Fruit fly (Drosophila melanogaster) whole organism, embryonic: ENCODE results near the gene Actn.

Experiments
- Bteb2 ChIP-seq: fragments of 200-800 bp; sonication (Bioruptor generic); optimal IDR thresholded peaks from 2 replicates; lab custom pipeline; 2016; ENCODE audit warnings: missing biosample characterization, missing genetic modification characterization
- CG10321 ChIP-seq: fragments of 200-800 bp; sonication (Bioruptor generic); IDR thresholded peaks from 2 replicates; pipeline ENCODE4 v1.3.6; 2022; ENCODE audit warnings: missing biosample characterization, missing genetic modification characterization
- CG11085 ChIP-seq: fragments of 200-800 bp; sonication (Bioruptor generic); IDR thresholded peaks from 2 replicates; pipeline ENCODE4 v1.3.6; 2022; ENCODE audit warnings: missing biosample characterization, missing genetic modification characterization
- CG11456 ChIP-seq: fragments of 200-800 bp; sonication (Bioruptor generic); IDR thresholded peaks from 3 replicates; pipeline ENCODE4 v1.3.6; 2022; ENCODE audit warnings: missing biosample characterization, missing genetic modification characterization
- CG11560 ChIP-seq: fragments of 200-800 bp; sonication (Bioruptor generic); IDR thresholded peaks from 3 replicates; pipeline ENCODE4 v1.3.6; 2022; ENCODE audit warnings: missing biosample characterization, missing genetic modification characterization
- CG14050 ChIP-seq: fragments of 200-800 bp; sonication (Bioruptor generic); IDR thresholded peaks from 3 replicates; pipeline ENCODE4 v1.3.6; 2022; ENCODE audit warnings: missing biosample characterization, missing genetic modification characterization
- CG14860 ChIP-seq: fragments of 200-800 bp; sonication (Bioruptor generic); IDR thresholded peaks from 3 replicates; pipeline ENCODE4 v1.3.6; 2022; ENCODE audit warnings: missing biosample characterization, missing genetic modification characterization; ENCODE audit not compliant: partially characterized antibody
- CG15269 ChIP-seq: fragments of 200-800 bp; sonication (Bioruptor generic); optimal IDR thresholded peaks from 2 replicates; lab custom pipeline; 2018; ENCODE audit warnings: missing biosample characterization, mild to moderate bottlenecking, missing genetic modification characterization, moderate library complexity
- CG1529 ChIP-seq: fragments of 200-800 bp; sonication (Bioruptor generic); optimal IDR thresholded peaks from 3 replicates; lab custom pipeline; 2018; ENCODE audit warnings: missing biosample characterization, missing genetic modification characterization
- CG15479 ChIP-seq: fragments of 200-800 bp; sonication (Bioruptor generic); optimal IDR thresholded peaks from 3 replicates; lab custom pipeline; 2019; ENCODE audit warnings: missing biosample characterization, mild to moderate bottlenecking, missing genetic modification characterization, moderate library complexity
- CG17568 ChIP-seq: fragments of 200-800 bp; sonication (Bioruptor generic); optimal IDR thresholded peaks from 2 replicates; lab custom pipeline; 2018; ENCODE audit warnings: missing biosample characterization, mild to moderate bottlenecking, missing genetic modification characterization, moderate library complexity
- CG2116 ChIP-seq: fragments of 200-800 bp; sonication (Bioruptor generic); optimal IDR thresholded peaks from 3 replicates; lab custom pipeline; 2018; ENCODE audit warnings: missing biosample characterization, mild to moderate bottlenecking, missing genetic modification characterization
- CG2199 ChIP-seq: fragments of 200-800 bp; sonication (Bioruptor generic); IDR thresholded peaks from 3 replicates; pipeline ENCODE4 v1.3.6; 2022; ENCODE audit warnings: missing biosample characterization, missing genetic modification characterization
- CG2678 ChIP-seq: fragments of 200-800 bp; sonication (Bioruptor generic); optimal IDR thresholded peaks from 3 replicates; lab custom pipeline; 2019; ENCODE audit warnings: missing biosample characterization, mild to moderate bottlenecking, missing genetic modification characterization, moderate library complexity
- CG34224 ChIP-seq: fragments of 200-800 bp; sonication (Bioruptor generic); IDR thresholded peaks from 3 replicates; pipeline ENCODE4 v1.3.6; 2022; ENCODE audit warnings: missing biosample characterization, missing genetic modification characterization; ENCODE audit not compliant: partially characterized antibody
- CG4730 ChIP-seq: fragments of 200-800 bp; sonication (Bioruptor generic); IDR thresholded peaks from 2 replicates; pipeline ENCODE4 v1.3.6; 2022; ENCODE audit warnings: missing biosample characterization, missing genetic modification characterization
- CG5953 ChIP-seq: fragments of 200-800 bp; sonication (Bioruptor generic); IDR thresholded peaks from 2 replicates; pipeline ENCODE4 v1.3.6; 2022; ENCODE audit warnings: missing biosample characterization, missing genetic modification characterization
- CG7963 ChIP-seq: fragments of 200-800 bp; sonication (Bioruptor generic); IDR thresholded peaks from 3 replicates; pipeline ENCODE4 v1.3.6; 2022; ENCODE audit warnings: missing biosample characterization, missing genetic modification characterization; ENCODE audit not compliant: partially characterized antibody
- CG9727 ChIP-seq: fragments of 200-800 bp; sonication (Bioruptor generic); optimal IDR thresholded peaks from 3 replicates; lab custom pipeline; 2017; ENCODE audit warnings: missing biosample characterization, mild to moderate bottlenecking, missing genetic modification characterization
- CG9797 ChIP-seq: fragments of 200-800 bp; sonication (Bioruptor generic); optimal IDR thresholded peaks from 3 replicates; lab custom pipeline; 2018; ENCODE audit warnings: missing biosample characterization, mild to moderate bottlenecking, missing genetic modification characterization
- D19A ChIP-seq: fragments of 200-800 bp; optimal IDR thresholded peaks from 3 replicates; lab custom pipeline; 2019; ENCODE audit warnings: missing biosample characterization, mild to moderate bottlenecking, missing genetic modification characterization, moderate library complexity
- Deaf1 ChIP-seq: fragments of 200-800 bp; optimal IDR thresholded peaks from 3 replicates; lab custom pipeline; 2019; ENCODE audit warnings: missing biosample characterization, mild to moderate bottlenecking, missing genetic modification characterization, moderate library complexity
- E2f2 ChIP-seq: fragments of 200-800 bp; sonication (Bioruptor generic); IDR thresholded peaks from 2 replicates; pipeline ENCODE4 v1.3.6; 2022; ENCODE audit warnings: missing biosample characterization, missing genetic modification characterization
- GATAe ChIP-seq: fragments of 200-800 bp; sonication (Bioruptor generic); conservative IDR thresholded peaks from 2 replicates; pipeline ENCODE4 v1.3.6; 2022; ENCODE audit warnings: missing biosample characterization, missing genetic modification characterization
- HLH3B ChIP-seq: fragments of 200-800 bp; sonication (Bioruptor generic); IDR thresholded peaks from 2 replicates; pipeline ENCODE4 v1.3.6; 2022; ENCODE audit warnings: missing biosample characterization, missing genetic modification characterization
- HLH4C ChIP-seq: fragments of 200-800 bp; sonication (Bioruptor generic); IDR thresholded peaks from 3 replicates; pipeline ENCODE4 v1.3.6; 2022; ENCODE audit warnings: missing biosample characterization, missing genetic modification characterization; ENCODE audit not compliant: partially characterized antibody
- MBD-R2 ChIP-seq: fragments of 200-800 bp; sonication (Bioruptor generic); IDR thresholded peaks from 2 replicates; pipeline ENCODE4 v1.3.6; 2022; ENCODE audit warnings: missing biosample characterization, missing genetic modification characterization
- Med ChIP-seq: fragments of 200-800 bp; sonication (Bioruptor generic); peaks from one replicate; lab custom pipeline; 2016; ENCODE audit warnings: missing biosample characterization, missing genetic modification characterization, mild to moderate bottlenecking, inconsistent platforms, moderate library complexity
- Nf-YB ChIP-seq: fragments of 200-800 bp; sonication (Bioruptor generic); optimal IDR thresholded peaks from 3 replicates; lab custom pipeline; 2019; ENCODE audit warnings: missing biosample characterization, mild to moderate bottlenecking, missing genetic modification characterization, moderate library complexity
- PHDP ChIP-seq: fragments of 200-800 bp; sonication (Bioruptor generic); optimal IDR thresholded peaks from 3 replicates; lab custom pipeline; 2018; ENCODE audit warnings: missing biosample characterization, mild to moderate bottlenecking, missing genetic modification characterization, moderate library complexity
- Spps ChIP-seq: fragments of 200-800 bp; sonication (Bioruptor generic); optimal IDR thresholded peaks from 2 replicates; lab custom pipeline; 2018; ENCODE audit warnings: missing biosample characterization, mild to moderate bottlenecking, missing genetic modification characterization
- Ssrp ChIP-seq: fragments of 200-800 bp; sonication (Bioruptor generic); optimal IDR thresholded peaks from 2 replicates; lab custom pipeline; 2018; ENCODE audit warnings: missing biosample characterization, mild to moderate bottlenecking, missing genetic modification characterization, moderate library complexity
- ato ChIP-seq: fragments of 200-800 bp; sonication (Bioruptor generic); IDR thresholded peaks from 2 replicates; pipeline ENCODE4 v1.3.6; 2022; ENCODE audit warnings: missing biosample characterization, missing genetic modification characterization; ENCODE audit not compliant: partially characterized antibody
- ci ChIP-seq: fragments of 200-800 bp; sonication (Bioruptor generic); IDR thresholded peaks from 3 replicates; pipeline ENCODE4 v1.3.6; 2022; ENCODE audit warnings: missing biosample characterization, missing genetic modification characterization
- dmrt11E ChIP-seq: fragments of 200-800 bp; sonication (Bioruptor generic); optimal IDR thresholded peaks from 3 replicates; lab custom pipeline; 2018; ENCODE audit warnings: missing biosample characterization, mild to moderate bottlenecking, missing genetic modification characterization, moderate library complexity
- dpn ChIP-seq, 2 experiments: fragments of 200-800 bp; sonication (Bioruptor generic); optimal IDR thresholded peaks; 3 replicates each; lab custom pipeline; 2016; ENCODE audit warnings: missing biosample characterization in 2 of 2, missing genetic modification characterization in 2 of 2
- exex ChIP-seq: fragments of 200-800 bp; sonication (Bioruptor generic); optimal IDR thresholded peaks from 4 replicates; lab custom pipeline; 2018; ENCODE audit warnings: missing biosample characterization, mild to moderate bottlenecking, missing genetic modification characterization, moderate library complexity
- fd3F ChIP-seq: fragments of 200-800 bp; sonication (Bioruptor generic); optimal IDR thresholded peaks from 2 replicates; lab custom pipeline; 2018; ENCODE audit warnings: missing biosample characterization, mild to moderate bottlenecking, missing genetic modification characterization, moderate library complexity
- gcm2 ChIP-seq: fragments of 200-800 bp; sonication (Bioruptor generic); optimal IDR thresholded peaks from 2 replicates; lab custom pipeline; 2016; ENCODE audit warnings: missing biosample characterization, missing genetic modification characterization
- gem ChIP-seq: fragments of 200-800 bp; sonication (Bioruptor generic); optimal IDR thresholded peaks from 2 replicates; lab custom pipeline; 2019; ENCODE audit warnings: missing biosample characterization, mild to moderate bottlenecking, missing genetic modification characterization, moderate library complexity
- hbn ChIP-seq: fragments of 200-800 bp; sonication (Bioruptor generic); IDR thresholded peaks from 2 replicates; pipeline ENCODE4 v1.3.6; 2022; ENCODE audit warnings: missing biosample characterization, missing genetic modification characterization; ENCODE audit not compliant: partially characterized antibody
- lbe ChIP-seq: fragments of 200-800 bp; sonication (Bioruptor generic); optimal IDR thresholded peaks from 2 replicates; lab custom pipeline; 2016; ENCODE audit warnings: missing biosample characterization, mild to moderate bottlenecking, missing genetic modification characterization
- lov ChIP-seq, 2 experiments: fragments of 200-800 bp in 1 of 2; fragments of >200 bp in 1 of 2; sonication (Bioruptor generic) in 1 of 2; IDR thresholded peaks in 1 of 2; optimal IDR thresholded peaks in 1 of 2; 2 replicates in 1 of 2; 3 replicates in 1 of 2; pipeline versions ENCODE4 v1.3.6 to Lab custom; 2017 to 2022; ENCODE audit warnings: missing biosample characterization in 1 of 2, missing genetic modification characterization in 1 of 2
- psq ChIP-seq: fragments of 200-800 bp; sonication (Bioruptor generic); optimal IDR thresholded peaks from 2 replicates; lab custom pipeline; 2017; ENCODE audit warnings: missing biosample characterization, missing genetic modification characterization
- sens ChIP-seq: fragments of 200-800 bp; sonication (Bioruptor generic); peaks from one replicate; lab custom pipeline; 2016; ENCODE audit warnings: missing biosample characterization, missing genetic modification characterization
- sim ChIP-seq: fragments of 200-800 bp; sonication (Bioruptor generic); IDR thresholded peaks from 2 replicates; pipeline ENCODE4 v1.3.6; 2022; ENCODE audit warnings: missing biosample characterization, missing genetic modification characterization
- sna ChIP-seq: fragments of 200-800 bp; sonication (Bioruptor generic); IDR thresholded peaks from 2 replicates; pipeline ENCODE4 v1.3.6; 2022; ENCODE audit warnings: missing biosample characterization, missing genetic modification characterization; ENCODE audit not compliant: partially characterized antibody
- sqz ChIP-seq: fragments of 200-800 bp; sonication (Bioruptor generic); optimal IDR thresholded peaks from 3 replicates; lab custom pipeline; 2018; ENCODE audit warnings: missing biosample characterization, mild to moderate bottlenecking, missing genetic modification characterization
- wek ChIP-seq: fragments of 200-800 bp; sonication (Bioruptor generic); optimal IDR thresholded peaks from 3 replicates; lab custom pipeline; 2018; ENCODE audit warnings: missing biosample characterization, mild to moderate bottlenecking, missing genetic modification characterization, moderate library complexity

The Actn gene

DNA sequence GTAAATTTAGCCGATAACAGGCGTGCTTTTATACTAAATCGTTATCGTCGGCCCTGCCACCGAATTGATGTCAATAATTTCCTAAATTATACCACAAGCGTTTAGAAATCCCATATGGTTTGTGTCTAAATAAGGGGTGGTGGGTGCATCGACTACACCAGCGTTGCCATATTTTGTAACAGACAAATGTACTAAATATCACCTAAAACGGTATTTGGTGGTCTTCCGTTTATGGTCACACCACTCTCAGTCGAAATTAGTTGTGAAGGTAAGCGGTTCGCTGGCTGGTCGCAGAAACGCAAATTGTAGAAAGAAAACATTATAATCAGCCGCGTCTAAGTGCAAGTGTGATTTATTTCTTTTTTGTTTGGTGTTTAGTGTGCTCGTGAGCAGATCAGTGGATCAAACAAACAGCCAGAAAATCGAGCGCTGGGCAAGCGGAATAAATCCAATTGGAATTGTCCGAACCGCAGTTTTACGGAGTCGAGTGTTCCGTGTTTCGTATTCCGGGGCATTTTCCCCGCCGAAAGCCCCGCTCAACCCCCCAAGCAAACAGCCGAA is 38.3 kb upstream of the Actn start, which contains the start of the genes CG16903 and Unc-76 (continued):
- TF ChIP-seq sqz (peak; percentile 76), CG5953 (GFP tag; lab: Robert Waterston, UW) (no peak), D19A (peak; percentile 37), Deaf1 (tag; lab: Kevin White, UChicago) (peak; percentile 56), fd3F (GFP tag; lab: Kevin White, UChicago) (no peak), ci (GFP tag; lab: Robert Waterston, UW) (peak; percentile 74), CG7963 (no peak), CG17568 (no peak), Spps (tag; lab: Kevin White, UChicago) (peak; percentile 17), gem (tag; lab: Kevin White, UChicago) (no peak), dmrt11E (tag; lab: Kevin White, UChicago) (peak; percentile 8), GATAe (GFP tag; lab: Robert Waterston, UW) (no peak), Ssrp (no peak), CG34224 (GFP tag; lab: Robert Waterston, UW) (no peak), Bteb2 (GFP tag; lab: Kevin White, UChicago) (peak; percentile 1), CG4730 (no peak), CG14050 (GFP tag; lab: Robert Waterston, UW) (no peak), psq (GFP tag; lab: Kevin White, UChicago) (no peak), CG2678 (tag; lab: Kevin White, UChicago) (peak; percentile 41), exex (tag; lab: Kevin White, UChicago) (peak; percentile 21), sna (GFP tag; lab: Robert Waterston, UW) (no peak), CG11560 (tag; lab: Robert Waterston, UW) (0 out of 3 replicates have a peak, but pooled peaks have one; percentile 45), HLH4C (GFP tag; lab: Robert Waterston, UW) (peak; percentile 49), MBD-R2 (GFP tag; lab: Robert Waterston, UW) (peak; percentile 86), dpn (GFP tag; optimal IDR thresholded peaks at IDR 0.05; lab: Kevin White, UChicago) (peak; percentile 7 to 35), CG14860 (GFP tag; lab: Robert Waterston, UW) (no peak; the same call in 2 of the 3 replicates), Med (peak; percentile 95), CG2116 (peak; percentile 97), PHDP (peak; percentile 59), Nf-YB (GFP tag; lab: Kevin White, UChicago) (peak; percentile 27), CG11456 (GFP tag; lab: Robert Waterston, UW) (0 out of 3 replicates have a peak, but pooled peaks have one; percentile 20), wek (GFP tag; lab: Kevin White, UChicago) (peak; percentile 60), sens (GFP tag; lab: Kevin White, UChicago) (peak; percentile 82), CG9727 (GFP tag; lab: Kevin White, UChicago) (peak; percentile 7), CG9797 (peak; percentile 100), ato (GFP tag; lab: Robert Waterston, UW) (no peak), CG15479 (no peak), hbn (GFP tag; lab: Robert Waterston, UW) (peak; percentile 42; the same call in 1 of the 2 replicates), gcm2 (GFP tag; lab: Kevin White, UChicago) (no peak), CG15269 (peak; percentile 38), lbe (GFP tag; lab: Kevin White, UChicago) (no peak), lov (optimal IDR thresholded peaks at IDR 0.05; lab: Kevin White, UChicago) (no peak), lov (GFP tag; IDR thresholded peaks at IDR 0.05; lab: Robert Waterston, UW) (no peak), CG11085 (GFP tag; lab: Robert Waterston, UW) (no peak), sim (GFP tag; lab: Robert Waterston, UW) (no peak), CG2199 (GFP tag; lab: Robert Waterston, UW) (no peak), CG1529 (GFP tag; lab: Kevin White, UChicago) (no peak), HLH3B (GFP tag; lab: Robert Waterston, UW) (no peak), E2f2 (peak; percentile 69), CG10321 (GFP tag; lab: Robert Waterston, UW) (0 out of 2 replicates have a peak, but pooled peaks have one; percentile 23)
